Worm (Caenorhabditis elegans) whole organism, young adult: ENCODE data around the gene smc-6.
A peak's percentile ranks its signal among the peaks of the same experiment; 100 is the strongest.

ENCODE experiments used
- B0019.2 ChIP-seq: fragments of 200-800 bp; sonication (Bioruptor generic); conservative IDR thresholded peaks from 2 replicates; pipeline ENCODE4 v1.3.6; 2022; ENCODE audit warnings: missing genetic modification reagents, missing genetic modification characterization, missing compliant biosample characterization
- B0035.1 ChIP-seq: sonication (generic microtip); optimal IDR thresholded peaks from 2 replicates; lab custom pipeline; 2016; ENCODE audit warnings: missing genetic modification characterization, mild to moderate bottlenecking, missing compliant biosample characterization, missing genotype, missing genetic modification reagents
- D2030.7 ChIP-seq: fragments of 200-800 bp; sonication (Bioruptor generic); IDR thresholded peaks from 2 replicates; pipeline ENCODE4 v1.3.6; 2022; ENCODE audit warnings: missing genetic modification reagents, missing genetic modification characterization, missing compliant biosample characterization
- F22D6.2 ChIP-seq: sonication (generic microtip); optimal IDR thresholded peaks from 2 replicates; lab custom pipeline; 2016; ENCODE audit warnings: mild to moderate bottlenecking, missing genetic modification characterization, missing compliant biosample characterization
- F23B12.7 ChIP-seq: sonication (generic microtip); optimal IDR thresholded peaks from 2 replicates; lab custom pipeline; 2017; ENCODE audit warnings: missing genetic modification characterization, mild to moderate bottlenecking, missing compliant biosample characterization, antibody characterized with exemption, moderate library complexity; ENCODE audit not compliant: insufficient read depth
- F37B4.10 ChIP-seq: fragments of 200-800 bp; sonication (Bioruptor generic); IDR thresholded peaks from 2 replicates; pipeline ENCODE4 v1.3.6; 2022; ENCODE audit warnings: missing genetic modification characterization, missing compliant biosample characterization
- F39B2.1 ChIP-seq: fragments of 200-800 bp; sonication (Bioruptor generic); IDR thresholded peaks from 2 replicates; pipeline ENCODE4 v1.3.6; 2022; ENCODE audit warnings: missing genetic modification reagents, missing genetic modification characterization, missing compliant biosample characterization
- F52B5.7 ChIP-seq: sonication (generic microtip); optimal IDR thresholded peaks from 2 replicates; lab custom pipeline; 2016; ENCODE audit warnings: mild to moderate bottlenecking, missing genetic modification characterization, missing compliant biosample characterization
- F57C9.4 ChIP-seq: sonication (generic microtip); optimal IDR thresholded peaks from 2 replicates; lab custom pipeline; 2017; ENCODE audit warnings: mild to moderate bottlenecking, missing genetic modification characterization, missing compliant biosample characterization
- Y56A3A.18 ChIP-seq: fragments of 200-800 bp; sonication (Bioruptor generic); IDR thresholded peaks from 2 replicates; pipeline ENCODE4 v1.3.6; 2022; ENCODE audit warnings: missing genetic modification reagents, missing genetic modification characterization, missing compliant biosample characterization
- Y79H2A.3 ChIP-seq: fragments of 200-800 bp; sonication (Bioruptor generic); conservative IDR thresholded peaks from 2 replicates; pipeline ENCODE4 v1.3.6; 2022; ENCODE audit warnings: missing genetic modification reagents, missing genetic modification characterization, missing compliant biosample characterization
- Y95B8A.8 ChIP-seq: fragments of 200-800 bp; sonication (Bioruptor generic); IDR thresholded peaks from 2 replicates; pipeline ENCODE4 v1.3.6; 2022; ENCODE audit warnings: missing genetic modification reagents, missing genetic modification characterization, missing compliant biosample characterization
- aptf-2 ChIP-seq: fragments of 200-800 bp; sonication (Bioruptor generic); conservative IDR thresholded peaks from 2 replicates; pipeline ENCODE4 v1.3.6; 2022; ENCODE audit warnings: missing genetic modification reagents, missing genetic modification characterization, missing compliant biosample characterization
- aptf-3 ChIP-seq: fragments of 200-800 bp; sonication (Bioruptor generic); IDR thresholded peaks from 2 replicates; pipeline ENCODE4 v1.3.6; 2022; ENCODE audit warnings: missing genetic modification characterization, missing compliant biosample characterization
- bed-1 ChIP-seq: fragments of 200-800 bp; sonication (Bioruptor generic); IDR thresholded peaks from 2 replicates; pipeline ENCODE4 v1.3.6; 2022; ENCODE audit warnings: missing genetic modification reagents, missing genetic modification characterization, missing compliant biosample characterization
- bed-2 ChIP-seq: fragments of 200-800 bp; sonication (Bioruptor generic); IDR thresholded peaks from 2 replicates; pipeline ENCODE4 v1.3.6; 2022; ENCODE audit warnings: missing genetic modification reagents, missing genetic modification characterization, missing compliant biosample characterization
- cebp-1 ChIP-seq, 2 experiments: fragments of 200-800 bp in 1 of 2; sonication (Bioruptor generic) in 1 of 2; sonication (generic microtip) in 1 of 2; IDR thresholded peaks in 1 of 2; optimal IDR thresholded peaks in 1 of 2; 2 replicates each; pipeline versions ENCODE4 v1.3.6 to Lab custom; 2017 to 2022; ENCODE audit warnings: missing compliant biosample characterization in 2 of 2, missing genetic modification characterization in 2 of 2, mild to moderate bottlenecking in 1 of 2, missing genetic modification reagents in 1 of 2, moderate library complexity in 1 of 2
- cebp-2 ChIP-seq: fragments of 200-800 bp; sonication (Bioruptor generic); IDR thresholded peaks from 2 replicates; pipeline ENCODE4 v1.3.6; 2022; ENCODE audit warnings: missing genetic modification characterization, missing compliant biosample characterization
- ceh-27 ChIP-seq: fragments of 200-800 bp; sonication (Bioruptor generic); optimal IDR thresholded peaks from 2 replicates; lab custom pipeline; 2018; ENCODE audit warnings: mild to moderate bottlenecking, missing genetic modification characterization, moderate library complexity, missing compliant biosample characterization
- die-1 ChIP-seq: sonication (generic microtip); optimal IDR thresholded peaks from 2 replicates; lab custom pipeline; 2016; ENCODE audit warnings: missing genotype, mild to moderate bottlenecking, missing genetic modification characterization, missing compliant biosample characterization
- dpl-1 ChIP-seq: fragments of 150-350 bp; optimal IDR thresholded peaks from 2 replicates; lab custom pipeline; 2014; ENCODE audit warnings: missing biosample characterization, missing genetic modification reagents, missing genetic modification characterization
- egl-44 ChIP-seq: fragments of 200-800 bp; sonication (Bioruptor generic); IDR thresholded peaks from 2 replicates; pipeline ENCODE4 v1.3.6; 2022; ENCODE audit warnings: missing genetic modification reagents, missing genetic modification characterization, missing compliant biosample characterization
- ets-4 ChIP-seq: fragments of 200-800 bp; sonication (Bioruptor generic); optimal IDR thresholded peaks from 2 replicates; lab custom pipeline; 2018; ENCODE audit warnings: mild to moderate bottlenecking, missing genetic modification characterization, missing compliant biosample characterization
- gei-17 ChIP-seq: fragments of 200-800 bp; sonication (Bioruptor generic); optimal IDR thresholded peaks from 2 replicates; lab custom pipeline; 2018; ENCODE audit warnings: mild to moderate bottlenecking, missing genetic modification characterization, missing compliant biosample characterization
- him-1 ChIP-seq: sonication (generic microtip); optimal IDR thresholded peaks from 2 replicates; lab custom pipeline; 2016; ENCODE audit warnings: missing genotype, missing genetic modification reagents, missing genetic modification characterization, missing compliant biosample characterization
- hlh-26 ChIP-seq: fragments of 200-800 bp; sonication (Bioruptor generic); conservative IDR thresholded peaks from 2 replicates; pipeline ENCODE4 v1.3.6; 2022; ENCODE audit warnings: missing genetic modification reagents, missing genetic modification characterization, missing compliant biosample characterization
- hmg-1.2 ChIP-seq: fragments of 200-800 bp; sonication (Bioruptor generic); IDR thresholded peaks from 2 replicates; pipeline ENCODE4 v1.3.6; 2022; ENCODE audit warnings: missing genetic modification reagents, missing genetic modification characterization, missing compliant biosample characterization
- let-526 ChIP-seq: fragments of 200-800 bp; sonication (Bioruptor generic); IDR thresholded peaks from 2 replicates; pipeline ENCODE4 v1.3.6; 2022; ENCODE audit warnings: missing genetic modification reagents, missing genetic modification characterization, missing compliant biosample characterization
- lin-26 ChIP-seq: fragments of 200-800 bp; sonication (Bioruptor generic); IDR thresholded peaks from 2 replicates; pipeline ENCODE4 v1.3.6; 2022; ENCODE audit warnings: missing genetic modification reagents, missing genetic modification characterization, missing compliant biosample characterization
- lin-40 ChIP-seq: sonication (generic microtip); optimal IDR thresholded peaks from 2 replicates; lab custom pipeline; 2016; ENCODE audit warnings: missing genetic modification characterization, mild to moderate bottlenecking, missing compliant biosample characterization, missing genotype, missing genetic modification reagents
- mcd-1 ChIP-seq: fragments of 200-800 bp; sonication (Bioruptor generic); IDR thresholded peaks from 2 replicates; pipeline ENCODE4 v1.3.6; 2022; ENCODE audit warnings: missing genetic modification reagents, missing genetic modification characterization, missing compliant biosample characterization
- mxl-1 ChIP-seq: sonication (generic microtip); optimal IDR thresholded peaks from 2 replicates; lab custom pipeline; 2016; ENCODE audit warnings: missing genetic modification characterization, missing compliant biosample characterization
- nfya-2 ChIP-seq: fragments of 200-800 bp; sonication (Bioruptor generic); IDR thresholded peaks from 2 replicates; pipeline ENCODE4 v1.3.6; 2022; ENCODE audit warnings: missing genetic modification reagents, missing genetic modification characterization, missing compliant biosample characterization
- nfyb-1 ChIP-seq: fragments of 200-800 bp; sonication (Bioruptor generic); IDR thresholded peaks from 2 replicates; pipeline ENCODE4 v1.3.6; 2022; ENCODE audit warnings: missing genetic modification reagents, missing genetic modification characterization, missing compliant biosample characterization
- pbrm-1 ChIP-seq: fragments of 200-800 bp; sonication (Bioruptor generic); IDR thresholded peaks from 2 replicates; pipeline ENCODE4 v1.3.6; 2022; ENCODE audit warnings: missing genetic modification reagents, missing genetic modification characterization, missing compliant biosample characterization
- pha-4 ChIP-seq: fragments of 150-350 bp; sonication (generic microtip); optimal IDR thresholded peaks from 2 replicates; lab custom pipeline; 2014; ENCODE audit warnings: missing biosample characterization, missing genetic modification reagents, missing genetic modification characterization
- sdz-38 ChIP-seq: sonication (generic microtip); optimal IDR thresholded peaks from 2 replicates; lab custom pipeline; 2016; ENCODE audit warnings: missing genotype, missing genetic modification characterization, missing compliant biosample characterization
- sea-2 ChIP-seq: fragments of 200-800 bp; sonication (Bioruptor generic); IDR thresholded peaks from 2 replicates; pipeline ENCODE4 v1.3.6; 2022; ENCODE audit warnings: missing genetic modification characterization, missing compliant biosample characterization
- snpc-4 ChIP-seq, 5 experiments: fragments of 150-350 bp in 1 of 5; sonication (generic microtip) in 4 of 5; optimal IDR thresholded peaks; 2 replicates each; lab custom pipeline; 2014 to 2018; ENCODE audit warnings: missing genetic modification characterization in 5 of 5, missing biosample characterization in 3 of 5, antibody characterized with exemption in 2 of 5, mild to moderate bottlenecking in 2 of 5, missing compliant biosample characterization in 2 of 5, missing genotype in 2 of 5, moderate library complexity in 2 of 5, missing genetic modification reagents in 1 of 5
- sptf-2 ChIP-seq: fragments of 200-800 bp; sonication (Bioruptor generic); optimal IDR thresholded peaks from 2 replicates; lab custom pipeline; 2018; ENCODE audit warnings: mild to moderate bottlenecking, missing genetic modification characterization, missing compliant biosample characterization
- unc-130 ChIP-seq: sonication (generic microtip); optimal IDR thresholded peaks from 2 replicates; lab custom pipeline; 2016; ENCODE audit warnings: missing genetic modification reagents, missing genetic modification characterization, missing compliant biosample characterization
- unc-62 ChIP-seq: fragments of 150-350 bp; optimal IDR thresholded peaks from 2 replicates; lab custom pipeline; 2014; ENCODE audit warnings: missing biosample characterization, missing genetic modification reagents, missing genetic modification characterization
- xnd-1 ChIP-seq: sonication (generic microtip); optimal IDR thresholded peaks from 2 replicates; lab custom pipeline; 2016; ENCODE audit warnings: missing genotype, missing genetic modification reagents, missing genetic modification characterization, missing compliant biosample characterization
- zim-3 ChIP-seq: sonication (generic microtip); optimal IDR thresholded peaks from 2 replicates; lab custom pipeline; 2017; ENCODE audit warnings: mild to moderate bottlenecking, missing genetic modification characterization, moderate library complexity, missing compliant biosample characterization
- ztf-18 ChIP-seq: sonication (generic microtip); optimal IDR thresholded peaks from 2 replicates; lab custom pipeline; 2016; ENCODE audit warnings: missing genotype, mild to moderate bottlenecking, missing genetic modification characterization, missing compliant biosample characterization
- ztf-22 ChIP-seq: fragments of 200-800 bp; sonication (Bioruptor generic); optimal IDR thresholded peaks from 2 replicates; lab custom pipeline; 2018; ENCODE audit warnings: mild to moderate bottlenecking, missing genetic modification characterization, moderate library complexity, missing compliant biosample characterization
- ztf-6 ChIP-seq: fragments of 200-800 bp; sonication (Bioruptor generic); IDR thresholded peaks from 2 replicates; pipeline ENCODE4 v1.3.6; 2022; ENCODE audit warnings: missing genetic modification reagents, missing genetic modification characterization, missing compliant biosample characterization

smc-6 gene

DNA sequence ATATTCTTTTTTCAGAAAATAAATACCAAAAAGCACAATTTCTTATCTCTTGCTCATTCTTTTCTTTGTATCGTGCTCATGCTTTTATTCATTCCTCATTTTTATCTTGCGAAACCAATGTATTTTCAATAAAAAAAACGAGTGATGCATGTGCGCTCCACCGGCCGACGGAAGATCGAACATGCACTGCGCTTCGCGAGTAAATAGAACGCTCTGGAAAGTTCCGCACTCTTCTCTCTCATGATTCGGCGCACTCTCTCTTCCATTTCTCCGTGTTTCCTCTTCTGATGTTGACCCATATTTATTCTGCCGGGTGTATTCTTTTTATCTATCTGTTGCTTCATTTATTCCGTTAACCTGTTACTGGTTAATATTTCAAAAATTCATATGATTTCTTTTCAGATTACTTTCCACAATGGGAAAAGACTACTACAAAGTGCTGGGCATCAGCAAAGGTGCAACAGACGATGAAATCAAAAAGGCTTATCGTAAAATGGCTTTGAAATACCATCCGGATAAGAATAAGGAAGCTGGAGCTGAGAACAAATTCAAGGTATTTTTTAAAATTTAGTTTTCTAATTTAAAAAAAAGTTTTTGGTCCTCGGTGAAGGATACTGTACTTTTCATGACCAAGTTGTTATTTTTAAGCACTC, 33.1 kb upstream of the smc-6 start, which contains the start of gene dnj-13 (continued):
- TF ChIP-seq aptf-3 (GFP tag; lab: Robert Waterston, UW) (peak; percentile 89; the same call in 1 of the 2 replicates), lin-26 (peak; percentile 75), mcd-1 (GFP tag; lab: Robert Waterston, UW) (peak; percentile 99), B0019.2 (GFP tag; lab: Robert Waterston, UW) (peak; percentile 54; the same call in 1 of the 2 replicates), aptf-2 (peak; percentile 73), nfyb-1 (peak; percentile 97), cebp-2 (GFP tag; lab: Robert Waterston, UW) (peak; percentile 92), F52B5.7 (tag; lab: Kevin White, UChicago) (peak; percentile 95), ets-4 (GFP tag; lab: Kevin White, UChicago) (no peak), xnd-1 (tag; lab: Kevin White, UChicago) (no peak), let-526 (peak; percentile 98), zim-3 (tag; lab: Kevin White, UChicago) (peak; percentile 89), F22D6.2 (tag; lab: Kevin White, UChicago) (peak; percentile 81), cebp-1 (GFP tag; IDR thresholded peaks at IDR 0.05; lab: Robert Waterston, UW) (peak; percentile 94), cebp-1 (tag; optimal IDR thresholded peaks at IDR 0.05; lab: Kevin White, UChicago) (peak; percentile 97), ztf-6 (no peak), bed-2 (GFP tag; lab: Robert Waterston, UW) (peak; percentile 43; the same call in 1 of the 2 replicates), Y95B8A.8 (GFP tag; lab: Robert Waterston, UW) (peak; percentile 95), die-1 (peak; percentile 52), F57C9.4 (tag; lab: Kevin White, UChicago) (no peak), F23B12.7 (peak; percentile 87), unc-130 (peak; percentile 35), pbrm-1 (GFP tag; lab: Robert Waterston, UW) (peak; percentile 98), snpc-4 (GFP tag; optimal IDR thresholded peaks at IDR 0.05; lab: Kevin White, UChicago) (peak; percentile 24), snpc-4 (tag; optimal IDR thresholded peaks at IDR 0.05; lab: Kevin White, UChicago) (peak in 3 of 4 experiments; percentile 53 to 82 (median 74)), sea-2 (GFP tag; lab: Robert Waterston, UW) (peak; percentile 88), pha-4 (tag; lab: Kevin White, UChicago) (peak; percentile 41), sptf-2 (GFP tag; lab: Kevin White, UChicago) (no peak), egl-44 (GFP tag; lab: Robert Waterston, UW) (peak; percentile 89), Y79H2A.3 (GFP tag; lab: Robert Waterston, UW) (peak; percentile 85), nfya-2 (GFP tag; lab: Robert Waterston, UW) (no peak), B0035.1 (tag; lab: Kevin White, UChicago) (peak; percentile 39), D2030.7 (peak; percentile 92), lin-40 (tag; lab: Kevin White, UChicago) (peak; percentile 98), ceh-27 (GFP tag; lab: Kevin White, UChicago) (peak; percentile 97), him-1 (tag; lab: Kevin White, UChicago) (no peak), gei-17 (GFP tag; lab: Kevin White, UChicago) (peak; percentile 86), ztf-22 (GFP tag; lab: Kevin White, UChicago) (peak; percentile 88), hmg-1.2 (GFP tag; lab: Robert Waterston, UW) (peak; percentile 79), F37B4.10 (GFP tag; lab: Robert Waterston, UW) (0 out of 2 replicates have a peak, but pooled peaks have one; percentile 14), mxl-1 (tag; lab: Kevin White, UChicago) (no peak), hlh-26 (GFP tag; lab: Robert Waterston, UW) (no peak), ztf-18 (tag; lab: Kevin White, UChicago) (peak; percentile 60), dpl-1 (GFP tag; lab: Kevin White, UChicago) (peak; percentile 6), bed-1 (no peak), unc-62 (no peak), Y56A3A.18 (GFP tag; lab: Robert Waterston, UW) (peak; percentile 82), sdz-38 (tag; lab: Kevin White, UChicago) (no peak), F39B2.1 (GFP tag; lab: Robert Waterston, UW) (peak; percentile 93)
